Fruit fly (Drosophila melanogaster) whole organism: ENCODE measurements around the gene qtc.

Experiments used
- CG8478 ChIP-seq: fragments of >200 bp; optimal IDR thresholded peaks from 2 replicates; lab custom pipeline; 2018; ENCODE audit warnings: inconsistent platforms
- EcR ChIP-seq, 2 experiments: fragments of >200 bp; optimal IDR thresholded peaks; 2 replicates each; lab custom pipeline; 2017; ENCODE audit warnings: missing biosample characterization in 2 of 2, missing genetic modification characterization in 2 of 2, missing genetic modification reagents in 2 of 2
- psq ChIP-seq: fragments of >200 bp; optimal IDR thresholded peaks from 2 replicates; lab custom pipeline; 2017

DNA sequence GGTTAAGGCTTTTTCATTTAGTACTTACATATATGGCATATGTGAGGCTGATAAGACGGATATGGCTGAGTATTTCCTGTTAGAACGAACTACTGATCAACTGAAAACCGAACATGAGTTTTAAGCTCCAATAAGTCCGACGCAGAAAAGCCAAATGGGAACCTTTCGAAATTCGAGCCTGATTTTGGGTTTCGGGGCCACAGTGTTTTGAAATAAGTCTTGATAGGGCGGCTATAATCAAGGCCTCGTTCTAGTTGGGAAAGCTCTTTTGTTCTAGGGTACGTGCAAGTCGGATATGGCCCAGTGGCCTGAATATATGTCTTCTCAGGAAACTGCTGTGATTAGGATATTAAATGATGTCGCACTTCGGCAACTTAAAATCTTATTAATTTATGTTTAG, 32.5 kb upstream of the qtc start, which contains the start of gene vkg:
- TF ChIP-seq CG8478 (lab: Kevin White, UChicago), result no peak
- no peak for TF ChIP-seq EcR (GFP tag; optimal IDR thresholded peaks at IDR 0.05; lab: Kevin White, UChicago)
- TF ChIP-seq psq, result no peak
